Fruit fly (Drosophila melanogaster) whole organism, adult: ENCODE results near the gene CG7156.

Source experiments
- CG12768 ChIP-seq: fragments of 200-800 bp; sonication (Bioruptor generic); optimal IDR thresholded peaks from 2 replicates; lab custom pipeline; 2017; ENCODE audit warnings: missing biosample characterization, missing genetic modification characterization, mild to moderate bottlenecking, moderate library complexity, missing genetic modification reagents
- CG33017 ChIP-seq: fragments of 200-800 bp; sonication (Bioruptor generic); optimal IDR thresholded peaks from 2 replicates; lab custom pipeline; 2018; ENCODE audit warnings: missing biosample characterization, mild to moderate bottlenecking, missing genetic modification characterization, moderate library complexity
- CG7045 ChIP-seq: fragments of 200-800 bp; sonication (Bioruptor generic); optimal IDR thresholded peaks from 2 replicates; lab custom pipeline; 2017; ENCODE audit warnings: missing biosample characterization, mild to moderate bottlenecking, missing genetic modification characterization
- Mnt ChIP-seq: fragments of 200-800 bp; sonication (Bioruptor generic); optimal IDR thresholded peaks from 2 replicates; lab custom pipeline; 2016; ENCODE audit warnings: missing biosample characterization, mild to moderate bottlenecking, missing genetic modification characterization
- bab1 ChIP-seq: fragments of 200-800 bp; sonication (Bioruptor generic); optimal IDR thresholded peaks from 3 replicates; lab custom pipeline; 2019; ENCODE audit warnings: missing biosample characterization, mild to moderate bottlenecking, missing genetic modification characterization, moderate library complexity
- kay ChIP-seq: fragments of 200-800 bp; sonication (Bioruptor generic); peaks from one replicate; lab custom pipeline; 2016; ENCODE audit warnings: missing biosample characterization, missing genetic modification characterization, borderline replicate concordance
- tj ChIP-seq: fragments of 200-800 bp; sonication (Bioruptor generic); optimal IDR thresholded peaks from 3 replicates; lab custom pipeline; 2017; ENCODE audit warnings: missing biosample characterization, mild to moderate bottlenecking, missing genetic modification characterization, moderate library complexity
- toe ChIP-seq: fragments of 200-800 bp; sonication (Bioruptor generic); optimal IDR thresholded peaks from 2 replicates; lab custom pipeline; 2016; ENCODE audit warnings: missing biosample characterization, missing genetic modification characterization

DNA sequence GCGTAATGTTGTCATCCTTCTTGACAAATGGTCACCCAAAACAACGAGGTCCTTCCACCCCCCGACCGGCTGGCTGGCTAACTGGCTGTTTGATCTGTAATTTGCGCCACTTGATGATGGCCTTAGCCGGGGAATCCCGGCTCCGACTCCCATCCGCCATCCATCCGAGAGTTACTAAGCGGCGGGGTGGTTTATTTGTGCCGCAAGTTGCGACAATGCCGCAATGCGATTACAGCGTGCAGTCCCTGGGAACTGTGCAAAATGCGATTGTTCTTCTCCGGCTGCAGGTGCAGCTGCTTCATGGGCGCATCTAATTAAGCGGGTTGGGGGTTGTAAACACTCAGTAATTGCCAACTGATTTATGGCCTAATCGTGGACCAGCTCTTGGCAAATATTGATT, 18.1 kb upstream of the CG7156 start:
- TF ChIP-seq Mnt (no peak), CG33017 (tag; lab: Kevin White, UChicago) (no peak), CG12768 (GFP tag; lab: Kevin White, UChicago) (no peak), CG7045 (GFP tag; lab: Kevin White, UChicago) (no peak), bab1 (no peak), kay (GFP tag; lab: Kevin White, UChicago) (no peak), toe (no peak), tj (no peak)
